Worm (Caenorhabditis elegans) whole organism, young adult: ENCODE results near the gene ZK682.7.

Experiments used
- C17E4.6 ChIP-seq: fragments of 200-800 bp; sonication (Bioruptor generic); IDR thresholded peaks from 2 replicates; pipeline ENCODE4 v1.3.6; 2022; ENCODE audit warnings: missing genetic modification reagents, missing genetic modification characterization, missing compliant biosample characterization
- F22D6.2 ChIP-seq: sonication (generic microtip); optimal IDR thresholded peaks from 2 replicates; lab custom pipeline; 2016; ENCODE audit warnings: mild to moderate bottlenecking, missing genetic modification characterization, missing compliant biosample characterization
- F23B12.7 ChIP-seq: sonication (generic microtip); optimal IDR thresholded peaks from 2 replicates; lab custom pipeline; 2017; ENCODE audit warnings: missing genetic modification characterization, mild to moderate bottlenecking, missing compliant biosample characterization, antibody characterized with exemption, moderate library complexity; ENCODE audit not compliant: insufficient read depth
- F55B11.4 ChIP-seq: sonication (generic microtip); optimal IDR thresholded peaks from 2 replicates; lab custom pipeline; 2016; ENCODE audit warnings: missing compliant biosample characterization, missing genetic modification characterization, borderline replicate concordance; ENCODE audit not compliant: insufficient read depth
- T07F8.4 ChIP-seq: sonication (generic microtip); optimal IDR thresholded peaks from 2 replicates; lab custom pipeline; 2016; ENCODE audit warnings: mild to moderate bottlenecking, missing genetic modification characterization, moderate library complexity, missing compliant biosample characterization
- Y79H2A.3 ChIP-seq: fragments of 200-800 bp; sonication (Bioruptor generic); conservative IDR thresholded peaks from 2 replicates; pipeline ENCODE4 v1.3.6; 2022; ENCODE audit warnings: missing genetic modification reagents, missing genetic modification characterization, missing compliant biosample characterization
- ZK185.1 ChIP-seq: sonication (generic microtip); optimal IDR thresholded peaks from 2 replicates; lab custom pipeline; 2016; ENCODE audit warnings: mild to moderate bottlenecking, missing genetic modification characterization, missing compliant biosample characterization; ENCODE audit not compliant: poor library complexity, severe bottlenecking
- atf-7 ChIP-seq: sonication (generic microtip); optimal IDR thresholded peaks from 2 replicates; lab custom pipeline; 2017; ENCODE audit warnings: mild to moderate bottlenecking, missing genetic modification characterization, missing compliant biosample characterization
- athp-1 ChIP-seq: sonication (generic microtip); optimal IDR thresholded peaks from 2 replicates; lab custom pipeline; 2017; ENCODE audit warnings: mild to moderate bottlenecking, missing genetic modification characterization, missing compliant biosample characterization
- attf-3 ChIP-seq: fragments of 200-800 bp; sonication (Bioruptor generic); conservative IDR thresholded peaks from 2 replicates; pipeline ENCODE4 v1.3.6; 2022; ENCODE audit warnings: missing genetic modification reagents, missing genetic modification characterization, missing compliant biosample characterization
- ccch-3 ChIP-seq: fragments of 200-800 bp; sonication (Bioruptor generic); optimal IDR thresholded peaks from 2 replicates; lab custom pipeline; 2018; ENCODE audit warnings: mild to moderate bottlenecking, missing genetic modification characterization, missing compliant biosample characterization
- cebp-1 ChIP-seq, 2 experiments: fragments of 200-800 bp in 1 of 2; sonication (Bioruptor generic) in 1 of 2; sonication (generic microtip) in 1 of 2; IDR thresholded peaks in 1 of 2; optimal IDR thresholded peaks in 1 of 2; 2 replicates each; pipeline versions ENCODE4 v1.3.6 to Lab custom; 2017 to 2022; ENCODE audit warnings: missing compliant biosample characterization in 2 of 2, missing genetic modification characterization in 2 of 2, mild to moderate bottlenecking in 1 of 2, missing genetic modification reagents in 1 of 2, moderate library complexity in 1 of 2
- ceh-58 ChIP-seq: fragments of 200-800 bp; sonication (Bioruptor generic); IDR thresholded peaks from 2 replicates; pipeline ENCODE4 v1.3.6; 2022; ENCODE audit warnings: missing genetic modification characterization, missing compliant biosample characterization
- efl-1 ChIP-seq: fragments of 150-350 bp; optimal IDR thresholded peaks from 2 replicates; lab custom pipeline; 2014; ENCODE audit warnings: missing biosample characterization, missing genetic modification reagents, missing genetic modification characterization
- egl-44 ChIP-seq: fragments of 200-800 bp; sonication (Bioruptor generic); IDR thresholded peaks from 2 replicates; pipeline ENCODE4 v1.3.6; 2022; ENCODE audit warnings: missing genetic modification reagents, missing genetic modification characterization, missing compliant biosample characterization
- ets-4 ChIP-seq: fragments of 200-800 bp; sonication (Bioruptor generic); optimal IDR thresholded peaks from 2 replicates; lab custom pipeline; 2018; ENCODE audit warnings: mild to moderate bottlenecking, missing genetic modification characterization, missing compliant biosample characterization
- him-1 ChIP-seq: sonication (generic microtip); optimal IDR thresholded peaks from 2 replicates; lab custom pipeline; 2016; ENCODE audit warnings: missing genotype, missing genetic modification reagents, missing genetic modification characterization, missing compliant biosample characterization
- hlh-12 ChIP-seq: sonication (generic microtip); optimal IDR thresholded peaks from 2 replicates; lab custom pipeline; 2016; ENCODE audit warnings: missing genetic modification characterization, missing compliant biosample characterization
- hmg-1.2 ChIP-seq: fragments of 200-800 bp; sonication (Bioruptor generic); IDR thresholded peaks from 2 replicates; pipeline ENCODE4 v1.3.6; 2022; ENCODE audit warnings: missing genetic modification reagents, missing genetic modification characterization, missing compliant biosample characterization
- hrde-1 ChIP-seq: sonication (generic microtip); optimal IDR thresholded peaks from 2 replicates; lab custom pipeline; 2016; ENCODE audit warnings: missing genetic modification characterization, mild to moderate bottlenecking, missing compliant biosample characterization, moderate library complexity, missing genotype, missing genetic modification reagents, borderline replicate concordance
- lin-26 ChIP-seq: fragments of 200-800 bp; sonication (Bioruptor generic); IDR thresholded peaks from 2 replicates; pipeline ENCODE4 v1.3.6; 2022; ENCODE audit warnings: missing genetic modification reagents, missing genetic modification characterization, missing compliant biosample characterization
- lin-54 ChIP-seq: fragments of 200-800 bp; sonication (Bioruptor generic); optimal IDR thresholded peaks from 2 replicates; lab custom pipeline; 2018; ENCODE audit warnings: mild to moderate bottlenecking, missing genetic modification characterization, missing compliant biosample characterization
- lir-1 ChIP-seq: fragments of 200-800 bp; sonication (Bioruptor generic); conservative IDR thresholded peaks from 2 replicates; pipeline ENCODE4 v1.3.6; 2022; ENCODE audit warnings: missing genetic modification reagents, missing genetic modification characterization, missing compliant biosample characterization
- madf-8 ChIP-seq: fragments of 200-800 bp; sonication (Bioruptor generic); conservative IDR thresholded peaks from 2 replicates; pipeline ENCODE4 v1.3.6; 2022; ENCODE audit warnings: missing genetic modification reagents, missing genetic modification characterization, missing compliant biosample characterization
- mes-4 ChIP-seq: sonication (generic microtip); optimal IDR thresholded peaks from 2 replicates; lab custom pipeline; 2016; ENCODE audit warnings: missing genotype, missing genetic modification characterization, missing compliant biosample characterization
- mxl-1 ChIP-seq: sonication (generic microtip); optimal IDR thresholded peaks from 2 replicates; lab custom pipeline; 2016; ENCODE audit warnings: missing genetic modification characterization, missing compliant biosample characterization
- nfyb-1 ChIP-seq: fragments of 200-800 bp; sonication (Bioruptor generic); IDR thresholded peaks from 2 replicates; pipeline ENCODE4 v1.3.6; 2022; ENCODE audit warnings: missing genetic modification reagents, missing genetic modification characterization, missing compliant biosample characterization
- nhr-80 ChIP-seq: sonication (generic microtip); optimal IDR thresholded peaks from 2 replicates; lab custom pipeline; 2016; ENCODE audit warnings: missing genetic modification characterization, missing compliant biosample characterization
- pha-4 ChIP-seq: fragments of 150-350 bp; sonication (generic microtip); optimal IDR thresholded peaks from 2 replicates; lab custom pipeline; 2014; ENCODE audit warnings: missing biosample characterization, missing genetic modification reagents, missing genetic modification characterization
- rcor-1 ChIP-seq: fragments of 200-800 bp; sonication (Bioruptor generic); IDR thresholded peaks from 2 replicates; pipeline ENCODE4 v1.3.6; 2022; ENCODE audit warnings: missing genetic modification reagents, missing genetic modification characterization, missing compliant biosample characterization
- repo-1 ChIP-seq: sonication (generic microtip); optimal IDR thresholded peaks from 2 replicates; lab custom pipeline; 2017; ENCODE audit warnings: mild to moderate bottlenecking, missing genetic modification characterization, missing compliant biosample characterization
- sea-2 ChIP-seq: fragments of 200-800 bp; sonication (Bioruptor generic); IDR thresholded peaks from 2 replicates; pipeline ENCODE4 v1.3.6; 2022; ENCODE audit warnings: missing genetic modification characterization, missing compliant biosample characterization
- snpc-1.1 ChIP-seq: sonication (generic microtip); optimal IDR thresholded peaks from 2 replicates; lab custom pipeline; 2017; ENCODE audit warnings: missing genetic modification characterization, mild to moderate bottlenecking, missing compliant biosample characterization, antibody characterized with exemption, moderate library complexity, missing genotype, missing genetic modification reagents; ENCODE audit not compliant: insufficient read depth
- snpc-4 ChIP-seq, 5 experiments: fragments of 150-350 bp in 1 of 5; sonication (generic microtip) in 4 of 5; optimal IDR thresholded peaks; 2 replicates each; lab custom pipeline; 2014 to 2018; ENCODE audit warnings: missing genetic modification characterization in 5 of 5, missing biosample characterization in 3 of 5, antibody characterized with exemption in 2 of 5, mild to moderate bottlenecking in 2 of 5, missing compliant biosample characterization in 2 of 5, missing genotype in 2 of 5, moderate library complexity in 2 of 5, missing genetic modification reagents in 1 of 5
- tbp1 ChIP-seq: fragments of 200-800 bp; sonication (Bioruptor generic); optimal IDR thresholded peaks from 2 replicates; lab custom pipeline; 2018; ENCODE audit warnings: mild to moderate bottlenecking, missing genetic modification characterization, missing compliant biosample characterization
- unc-130 ChIP-seq: sonication (generic microtip); optimal IDR thresholded peaks from 2 replicates; lab custom pipeline; 2016; ENCODE audit warnings: missing genetic modification reagents, missing genetic modification characterization, missing compliant biosample characterization
- unc-62 ChIP-seq: fragments of 150-350 bp; optimal IDR thresholded peaks from 2 replicates; lab custom pipeline; 2014; ENCODE audit warnings: missing biosample characterization, missing genetic modification reagents, missing genetic modification characterization

The ZK682.7 gene

DNA sequence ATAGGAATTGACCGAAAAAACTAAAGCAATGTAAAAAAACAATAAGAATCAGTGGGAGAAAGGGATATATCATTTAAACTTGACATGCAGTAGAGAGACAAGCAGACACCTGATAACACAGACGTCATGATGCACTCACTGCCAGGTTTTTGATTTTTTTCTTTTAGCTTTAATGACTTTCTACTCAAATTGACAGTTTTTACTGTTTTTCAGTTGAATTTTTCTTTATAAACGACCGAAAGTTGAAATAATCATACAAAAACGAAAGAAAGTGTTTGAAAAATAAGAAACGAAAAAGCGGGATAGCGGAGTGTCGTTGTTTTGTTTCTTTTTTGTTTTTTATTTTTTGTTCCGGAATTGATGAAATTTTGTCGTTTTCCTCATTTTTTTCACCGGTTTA, 42.3 kb upstream of the ZK682.7 start, which contains the start of gene ucp-4:
TSS of gene ucp-4 (plus strand) at position 83 of the 400 bp plus-strand sequence.
- no peak for TF ChIP-seq ets-4
- TF ChIP-seq snpc-4 (GFP tag; optimal IDR thresholded peaks at IDR 0.05; lab: Kevin White, UChicago) = no peak
- peak in 1 of 4 experiments; percentile 33 for TF ChIP-seq snpc-4 (tag; optimal IDR thresholded peaks at IDR 0.05; lab: Kevin White, UChicago)
- no peak for TF ChIP-seq repo-1
- TF ChIP-seq efl-1 (GFP tag; lab: Kevin White, UChicago) = no peak
- no peak for TF ChIP-seq F55B11.4 (tag; lab: Kevin White, UChicago)
- no peak for TF ChIP-seq snpc-1.1 (tag; lab: Kevin White, UChicago)
- no peak for TF ChIP-seq hlh-12 (tag; lab: Kevin White, UChicago)
- TF ChIP-seq atf-7 = peak; percentile 4
- no peak for TF ChIP-seq mes-4 (tag; lab: Kevin White, UChicago)
- no peak for TF ChIP-seq madf-8
- peak; percentile 30; the same call in 1 of the 2 replicates for TF ChIP-seq egl-44 (GFP tag; lab: Robert Waterston, UW)
- TF ChIP-seq attf-3 = peak; percentile 76
- TF ChIP-seq nfyb-1 = no peak
- peak; percentile 75 for TF ChIP-seq unc-62
- no peak for TF ChIP-seq C17E4.6
- peak; percentile 72 for TF ChIP-seq nhr-80 (tag; lab: Kevin White, UChicago)
- TF ChIP-seq him-1 (tag; lab: Kevin White, UChicago) = no peak
- no peak for TF ChIP-seq F22D6.2 (tag; lab: Kevin White, UChicago)
- TF ChIP-seq rcor-1 (GFP tag; lab: Robert Waterston, UW) = no peak
- TF ChIP-seq lin-54 (GFP tag; lab: Kevin White, UChicago) = no peak

DNA sequence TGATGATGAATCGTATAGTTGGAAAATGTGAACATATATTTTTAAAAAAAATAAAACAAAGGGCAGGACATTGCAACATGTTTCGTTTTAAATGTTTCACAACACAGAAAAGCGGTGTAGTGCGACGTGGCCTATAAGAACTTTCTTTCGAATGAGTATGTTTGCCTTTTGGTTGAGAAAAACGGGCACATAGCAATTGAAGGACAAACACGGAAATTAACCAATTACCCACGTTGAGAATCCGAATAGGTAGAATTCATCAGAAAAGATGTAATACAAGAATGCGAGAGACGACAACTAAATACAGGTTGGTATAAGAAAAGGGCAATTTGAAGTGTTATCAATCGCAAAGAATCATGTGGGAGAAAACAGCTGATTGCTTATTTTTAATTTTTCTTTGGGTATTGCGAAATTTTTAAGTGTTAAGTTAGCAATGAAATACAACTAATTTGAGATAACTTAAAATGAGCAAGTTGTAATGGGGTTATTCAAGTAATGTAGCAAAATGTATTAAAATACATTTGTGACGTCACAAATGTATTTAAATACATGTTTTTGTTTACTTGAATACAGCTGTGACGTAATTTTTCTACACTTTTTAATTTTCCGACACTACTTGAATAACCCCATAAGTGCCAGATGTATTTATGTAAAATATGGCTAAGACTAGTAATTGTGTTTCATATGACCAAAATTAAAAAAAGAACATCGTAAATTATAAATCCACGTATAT, 41.5 kb upstream of the ZK682.7 start, which contains the start of gene acl-14:
TSS of gene acl-14 (minus strand) at position 316 of the 733 bp plus-strand sequence.
- TF ChIP-seq cebp-1 (GFP tag; IDR thresholded peaks at IDR 0.05; lab: Robert Waterston, UW) (peak; percentile 96), cebp-1 (tag; optimal IDR thresholded peaks at IDR 0.05; lab: Kevin White, UChicago) (peak; percentile 97), sea-2 (GFP tag; lab: Robert Waterston, UW) (no peak), hrde-1 (no peak), lin-26 (GFP tag; lab: Robert Waterston, UW) (0 out of 2 replicates have a peak, but pooled peaks have one; percentile 15)

ce11 chrV:9332611-9333315, 40.8 kb upstream of the ZK682.7 start:
- no peak for TF ChIP-seq Y79H2A.3 (GFP tag; lab: Robert Waterston, UW)
- no peak for TF ChIP-seq ZK185.1
- no peak for TF ChIP-seq unc-62
- TF ChIP-seq ceh-58 (GFP tag; lab: Robert Waterston, UW) = no peak
- no peak for TF ChIP-seq unc-130 (GFP tag; lab: Kevin White, UChicago)

DNA sequence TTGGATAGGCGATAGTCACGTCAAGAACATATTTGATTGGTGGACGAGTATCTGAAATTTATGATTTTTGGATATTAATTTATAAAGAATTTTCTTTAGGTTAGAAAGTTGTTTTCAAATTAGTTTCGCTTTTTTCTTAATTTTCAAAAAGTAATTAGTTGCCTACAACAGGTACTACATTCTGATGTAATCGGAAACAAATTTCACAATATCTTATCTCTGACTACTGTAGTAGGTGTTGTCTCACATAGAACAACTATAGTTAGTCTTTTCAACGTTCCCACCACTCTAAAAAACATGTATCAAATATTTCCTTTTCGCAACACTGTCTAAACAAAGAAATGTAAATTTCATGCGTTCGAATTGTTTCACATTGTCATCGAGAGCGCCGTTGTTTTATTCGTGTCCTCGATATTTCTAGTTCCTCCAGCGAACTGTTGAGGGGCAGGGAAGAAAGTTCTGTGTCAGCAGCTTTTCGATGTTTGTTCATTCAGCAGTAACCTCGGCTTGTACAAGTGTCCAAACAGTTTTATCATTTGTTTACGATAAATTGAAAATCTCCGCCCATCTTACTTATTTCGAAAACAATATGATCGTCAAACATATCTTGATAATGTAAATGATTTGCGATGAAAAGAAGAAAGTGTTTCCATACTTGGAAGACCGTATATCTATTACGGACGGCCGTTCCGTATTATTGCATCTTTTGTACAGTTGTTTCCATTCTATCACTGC, 37.4 kb upstream of the ZK682.7 start:
- TF ChIP-seq hrde-1 (no peak), mxl-1 (tag; lab: Kevin White, UChicago) (no peak), tbp1 (GFP tag; lab: Kevin White, UChicago) (no peak), pha-4 (tag; lab: Kevin White, UChicago) (no peak), hmg-1.2 (GFP tag; lab: Robert Waterston, UW) (0 out of 2 replicates have a peak, but pooled peaks have one; percentile 4), snpc-4 (GFP tag; optimal IDR thresholded peaks at IDR 0.05; lab: Kevin White, UChicago) (no peak), snpc-4 (tag; optimal IDR thresholded peaks at IDR 0.05; lab: Kevin White, UChicago) (no peak), ccch-3 (GFP tag; lab: Kevin White, UChicago) (no peak), C17E4.6 (no peak), F23B12.7 (no peak), mes-4 (tag; lab: Kevin White, UChicago) (no peak), hlh-12 (tag; lab: Kevin White, UChicago) (no peak), athp-1 (tag; lab: Kevin White, UChicago) (no peak), lin-54 (GFP tag; lab: Kevin White, UChicago) (no peak), cebp-1 (GFP tag; IDR thresholded peaks at IDR 0.05; lab: Robert Waterston, UW) (no peak), cebp-1 (tag; optimal IDR thresholded peaks at IDR 0.05; lab: Kevin White, UChicago) (peak; percentile 42), lir-1 (GFP tag; lab: Robert Waterston, UW) (no peak), T07F8.4 (no peak)
